Fruit fly (Drosophila melanogaster) whole organism, embryonic: ENCODE measurements around the gene gig.
A peak's percentile ranks its signal among the peaks of the same experiment; 100 is the strongest.

ENCODE experiments used
- Adf1 ChIP-seq: fragments of 200-800 bp; sonication (Bioruptor generic); IDR thresholded peaks from 2 replicates; pipeline ENCODE4 v1.3.6; 2022; ENCODE audit warnings: missing biosample characterization, missing genetic modification characterization
- Aef1 ChIP-seq: fragments of 200-800 bp; sonication (Bioruptor generic); IDR thresholded peaks from 3 replicates; pipeline ENCODE4 v1.3.6; 2022; ENCODE audit warnings: missing biosample characterization, missing genetic modification characterization
- Asciz ChIP-seq: fragments of 200-800 bp; sonication (Bioruptor generic); optimal IDR thresholded peaks from 2 replicates; lab custom pipeline; 2017; ENCODE audit warnings: missing biosample characterization, mild to moderate bottlenecking, missing genetic modification characterization, missing genetic modification reagents
- CG10543 ChIP-seq: fragments of 200-800 bp; sonication (Bioruptor generic); optimal IDR thresholded peaks from 3 replicates; lab custom pipeline; 2017; ENCODE audit warnings: missing biosample characterization, mild to moderate bottlenecking, missing genetic modification characterization, moderate library complexity
- CG1233 ChIP-seq: fragments of 200-800 bp; sonication (Bioruptor generic); optimal IDR thresholded peaks from 4 replicates; lab custom pipeline; 2018; ENCODE audit warnings: missing biosample characterization, mild to moderate bottlenecking, missing genetic modification characterization
- CG13894 ChIP-seq: fragments of 200-800 bp; sonication (Bioruptor generic); optimal IDR thresholded peaks from 3 replicates; lab custom pipeline; 2018; ENCODE audit warnings: missing biosample characterization, mild to moderate bottlenecking, missing genetic modification characterization, moderate library complexity
- CG14965 ChIP-seq: fragments of 200-800 bp; sonication (Bioruptor generic); optimal IDR thresholded peaks from 2 replicates; lab custom pipeline; 2016; ENCODE audit warnings: missing biosample characterization, missing genetic modification characterization, borderline replicate concordance
- CG15269 ChIP-seq: fragments of 200-800 bp; sonication (Bioruptor generic); optimal IDR thresholded peaks from 2 replicates; lab custom pipeline; 2018; ENCODE audit warnings: missing biosample characterization, mild to moderate bottlenecking, missing genetic modification characterization, moderate library complexity
- CG15514 ChIP-seq: fragments of 200-800 bp; sonication (Bioruptor generic); optimal IDR thresholded peaks from 3 replicates; lab custom pipeline; 2017; ENCODE audit warnings: missing biosample characterization, missing genetic modification characterization, mild to moderate bottlenecking, moderate library complexity, missing genetic modification reagents
- CG1647 ChIP-seq: fragments of 200-800 bp; sonication (Bioruptor generic); optimal IDR thresholded peaks from 3 replicates; lab custom pipeline; 2016; ENCODE audit warnings: missing biosample characterization, missing genetic modification characterization
- CG18011 ChIP-seq: fragments of 200-800 bp; sonication (Bioruptor generic); optimal IDR thresholded peaks from 2 replicates; lab custom pipeline; 2017; ENCODE audit warnings: missing biosample characterization, missing genetic modification characterization, mild to moderate bottlenecking, moderate library complexity, missing genotype
- CG18476 ChIP-seq: fragments of 200-800 bp; sonication (Bioruptor generic); optimal IDR thresholded peaks from 2 replicates; lab custom pipeline; 2016; ENCODE audit warnings: missing biosample characterization, mild to moderate bottlenecking, missing genetic modification characterization
- CG31441 ChIP-seq: fragments of 200-800 bp; sonication (Bioruptor generic); IDR thresholded peaks from 2 replicates; pipeline ENCODE4 v1.3.6; 2022; ENCODE audit warnings: missing biosample characterization, missing genetic modification characterization
- CG32532 ChIP-seq: fragments of 200-800 bp; sonication (Bioruptor generic); IDR thresholded peaks from 2 replicates; pipeline ENCODE4 v1.3.6; 2022; ENCODE audit warnings: missing biosample characterization, missing genetic modification characterization
- CG7556 ChIP-seq: fragments of 200-800 bp; sonication (Bioruptor generic); optimal IDR thresholded peaks from 2 replicates; lab custom pipeline; 2017; ENCODE audit warnings: missing biosample characterization, mild to moderate bottlenecking, missing genetic modification characterization
- CG7963 ChIP-seq: fragments of 200-800 bp; sonication (Bioruptor generic); IDR thresholded peaks from 3 replicates; pipeline ENCODE4 v1.3.6; 2022; ENCODE audit warnings: missing biosample characterization, missing genetic modification characterization; ENCODE audit not compliant: partially characterized antibody
- CkIIα-i1 ChIP-seq: fragments of 200-800 bp; sonication (Bioruptor generic); IDR thresholded peaks from 2 replicates; pipeline ENCODE4 v1.3.6; 2022; ENCODE audit warnings: missing biosample characterization, missing genetic modification characterization
- Fer3 ChIP-seq: fragments of 200-800 bp; sonication (Bioruptor generic); optimal IDR thresholded peaks from 2 replicates; lab custom pipeline; 2018; ENCODE audit warnings: missing biosample characterization, mild to moderate bottlenecking, missing genetic modification characterization, moderate library complexity
- Hr3 ChIP-seq: fragments of 200-800 bp; sonication (Bioruptor generic); optimal IDR thresholded peaks from 3 replicates; lab custom pipeline; 2016; ENCODE audit warnings: missing biosample characterization, missing genetic modification characterization
- Med ChIP-seq: fragments of 200-800 bp; sonication (Bioruptor generic); peaks from one replicate; lab custom pipeline; 2016; ENCODE audit warnings: missing biosample characterization, missing genetic modification characterization, mild to moderate bottlenecking, inconsistent platforms, moderate library complexity
- Meics ChIP-seq: fragments of 200-800 bp; sonication (Bioruptor generic); optimal IDR thresholded peaks from 2 replicates; lab custom pipeline; 2017; ENCODE audit warnings: missing biosample characterization, mild to moderate bottlenecking, missing genetic modification characterization
- NfI ChIP-seq: fragments of 200-800 bp; sonication (Bioruptor generic); optimal IDR thresholded peaks from 3 replicates; lab custom pipeline; 2018; ENCODE audit warnings: missing biosample characterization, mild to moderate bottlenecking, missing genetic modification characterization, moderate library complexity
- Trl ChIP-seq, 3 experiments: fragments of >200 bp in 2 of 3; fragments of 200-800 bp in 1 of 3; sonication (Bioruptor generic) in 1 of 3; optimal IDR thresholded peaks; 2 replicates in 1 of 3; 3 replicates in 2 of 3; lab custom pipeline; 2016 to 2017; ENCODE audit warnings: missing biosample characterization in 1 of 3, missing genetic modification characterization in 1 of 3
- az2 ChIP-seq: fragments of 200-800 bp; sonication (Bioruptor generic); optimal IDR thresholded peaks from 3 replicates; lab custom pipeline; 2016; ENCODE audit warnings: missing biosample characterization, missing genetic modification characterization
- cwo ChIP-seq: fragments of 200-800 bp; sonication (Bioruptor generic); optimal IDR thresholded peaks from 3 replicates; lab custom pipeline; 2017; ENCODE audit warnings: missing biosample characterization, missing genetic modification characterization, mild to moderate bottlenecking, moderate library complexity, missing genetic modification reagents
- gsb-n ChIP-seq: fragments of 200-800 bp; sonication (Bioruptor generic); optimal IDR thresholded peaks from 3 replicates; lab custom pipeline; 2018; ENCODE audit warnings: missing biosample characterization, mild to moderate bottlenecking, missing genetic modification characterization
- lab ChIP-seq: fragments of 200-800 bp; sonication (Bioruptor generic); optimal IDR thresholded peaks from 3 replicates; lab custom pipeline; 2017; ENCODE audit warnings: missing biosample characterization, missing genetic modification characterization, mild to moderate bottlenecking, moderate library complexity, missing genetic modification reagents
- lilli ChIP-seq: fragments of 200-800 bp; sonication (Bioruptor generic); optimal IDR thresholded peaks from 3 replicates; lab custom pipeline; 2016; ENCODE audit warnings: missing biosample characterization, missing genetic modification characterization
- lmd ChIP-seq: fragments of 200-800 bp; sonication (Bioruptor generic); IDR thresholded peaks from 2 replicates; pipeline ENCODE4 v1.3.6; 2022; ENCODE audit warnings: missing biosample characterization, missing genetic modification characterization
- mld ChIP-seq: fragments of 200-800 bp; sonication (Bioruptor generic); IDR thresholded peaks from 3 replicates; pipeline ENCODE4 v1.3.6; 2022; ENCODE audit warnings: missing biosample characterization, missing genetic modification characterization; ENCODE audit not compliant: partially characterized antibody
- nau ChIP-seq: fragments of 200-800 bp; sonication (Bioruptor generic); optimal IDR thresholded peaks from 3 replicates; lab custom pipeline; 2017; ENCODE audit warnings: missing biosample characterization, mild to moderate bottlenecking, missing genetic modification characterization, missing genetic modification reagents
- pb ChIP-seq: fragments of 200-800 bp; sonication (Bioruptor generic); optimal IDR thresholded peaks from 3 replicates; lab custom pipeline; 2016; ENCODE audit warnings: missing biosample characterization, missing genetic modification characterization
- slp2 ChIP-seq: fragments of 200-800 bp; sonication (Bioruptor generic); optimal IDR thresholded peaks from 2 replicates; lab custom pipeline; 2016; ENCODE audit warnings: missing biosample characterization, missing genetic modification characterization
- sr ChIP-seq: fragments of 200-800 bp; sonication (Bioruptor generic); IDR thresholded peaks from 3 replicates; pipeline ENCODE4 v1.3.6; 2022; ENCODE audit warnings: missing biosample characterization, missing genetic modification characterization
- tgo ChIP-seq: fragments of 200-800 bp; sonication (Bioruptor generic); IDR thresholded peaks from 3 replicates; pipeline ENCODE4 v1.3.6; 2022; ENCODE audit warnings: missing biosample characterization, missing genetic modification characterization
- zfh2 ChIP-seq: fragments of 200-800 bp; sonication (Bioruptor generic); optimal IDR thresholded peaks from 2 replicates; lab custom pipeline; 2016; ENCODE audit warnings: missing biosample characterization, missing genetic modification characterization

The gig gene

DNA sequence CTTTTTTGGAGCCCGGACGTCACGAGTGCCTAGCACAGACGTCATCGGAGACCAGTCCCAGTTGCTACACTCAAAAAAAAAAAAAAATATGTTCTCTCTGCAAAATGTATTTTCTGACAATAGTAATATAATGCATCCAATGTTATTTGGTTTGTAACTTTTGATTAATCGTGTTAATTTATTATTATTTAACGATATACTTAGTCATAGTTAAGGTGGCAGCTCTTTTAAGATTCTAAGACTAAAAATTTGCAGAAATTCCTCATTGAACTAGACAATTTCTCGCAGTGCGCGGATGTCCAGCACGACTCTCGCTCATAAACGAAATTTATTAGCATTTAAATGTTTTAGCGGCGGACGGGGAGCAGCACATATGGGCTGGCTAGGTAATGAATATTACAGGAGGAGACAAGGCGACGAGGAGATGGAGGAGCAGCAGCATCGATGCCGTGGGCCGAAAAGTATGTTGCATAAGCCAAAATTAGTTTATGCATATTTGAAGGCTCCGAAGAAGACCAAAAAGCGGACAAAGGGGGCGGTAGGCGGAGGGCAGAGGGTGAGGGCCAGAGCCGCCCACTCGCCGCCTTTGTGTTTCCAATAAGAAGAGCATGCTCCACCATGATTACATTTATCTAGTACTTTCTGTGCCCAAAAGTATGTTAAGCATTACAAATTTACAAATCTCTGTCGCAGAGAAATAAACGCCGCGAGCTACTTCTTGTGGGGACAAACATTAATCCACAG lies 54.5 kb downstream of the gig start (continued):
- TF ChIP-seq zfh2 (GFP tag; lab: Kevin White, UChicago) = peak; percentile 33
- TF ChIP-seq Trl (optimal IDR thresholded peaks at IDR 0.05; lab: Kevin White, UChicago) = no peak
- no peak for TF ChIP-seq Trl (GFP tag; optimal IDR thresholded peaks at IDR 0.05; lab: Kevin White, UChicago)
- no peak for TF ChIP-seq mld (GFP tag; lab: Robert Waterston, UW)
- no peak for TF ChIP-seq CG1233 (GFP tag; lab: Kevin White, UChicago)
- no peak for TF ChIP-seq CG18011
- peak; percentile 22 for TF ChIP-seq az2 (GFP tag; lab: Kevin White, UChicago)
- TF ChIP-seq tgo (GFP tag; lab: Robert Waterston, UW) = peak; percentile 55; the same call in 2 of the 3 replicates
- peak; percentile 47 for TF ChIP-seq CG1647 (GFP tag; lab: Kevin White, UChicago)
- TF ChIP-seq gsb-n (tag; lab: Kevin White, UChicago) = no peak
- TF ChIP-seq Adf1 (GFP tag; lab: Robert Waterston, UW) = 0 out of 2 replicates have a peak, but pooled peaks have one; percentile 12
- TF ChIP-seq cwo = peak; percentile 59
- no peak for TF ChIP-seq CG7963 (GFP tag; lab: Robert Waterston, UW)
- no peak for TF ChIP-seq CG14965 (GFP tag; lab: Kevin White, UChicago)
- TF ChIP-seq CG15514 (GFP tag; lab: Kevin White, UChicago) = peak; percentile 21
- TF ChIP-seq slp2 (GFP tag; lab: Kevin White, UChicago) = no peak
- TF ChIP-seq nau (GFP tag; lab: Kevin White, UChicago) = peak; percentile 47
- TF ChIP-seq CG15269 (tag; lab: Kevin White, UChicago) = peak; percentile 59
- TF ChIP-seq CG31441 (GFP tag; lab: Robert Waterston, UW) = peak; percentile 64
- peak; percentile 3 for TF ChIP-seq CG10543 (GFP tag; lab: Kevin White, UChicago)
- peak; percentile 57 for TF ChIP-seq Fer3 (tag; lab: Kevin White, UChicago)
- TF ChIP-seq lilli (GFP tag; lab: Kevin White, UChicago) = peak; percentile 54
- TF ChIP-seq CG18476 (GFP tag; lab: Kevin White, UChicago) = peak; percentile 32
- peak; percentile 75 for TF ChIP-seq lab (GFP tag; lab: Kevin White, UChicago)
- no peak for TF ChIP-seq pb
- TF ChIP-seq CkIIα-i1 (GFP tag; lab: Robert Waterston, UW) = no peak
- peak; percentile 41; the same call in 1 of the 2 replicates for TF ChIP-seq lmd (GFP tag; lab: Robert Waterston, UW)
- peak; percentile 65 for TF ChIP-seq Med (GFP tag; lab: Kevin White, UChicago)
- TF ChIP-seq Meics (GFP tag; lab: Kevin White, UChicago) = peak; percentile 61
- TF ChIP-seq CG7556 (GFP tag; lab: Kevin White, UChicago) = peak; percentile 67
- 0 out of 3 replicates have a peak, but pooled peaks have one; percentile 12 for TF ChIP-seq sr (GFP tag; lab: Robert Waterston, UW)
- peak; percentile 43; the same call in 2 of the 3 replicates for TF ChIP-seq Aef1 (GFP tag; lab: Robert Waterston, UW)
- peak; percentile 29; the same call in 1 of the 2 replicates for TF ChIP-seq CG32532
- peak; percentile 52 for TF ChIP-seq Hr3 (GFP tag; lab: Kevin White, UChicago)
- TF ChIP-seq NfI (GFP tag; lab: Kevin White, UChicago) = peak; percentile 52
- no peak for TF ChIP-seq CG13894 (tag; lab: Kevin White, UChicago)
- no peak for TF ChIP-seq Asciz (GFP tag; lab: Kevin White, UChicago)
